Worm (Caenorhabditis elegans) whole organism, mixed stage, embryonic: ENCODE results near the gene gst-29.

Source experiments
- M03D4.4 ChIP-seq: sonication (generic microtip); optimal IDR thresholded peaks from 2 replicates; lab custom pipeline; 2017; ENCODE audit warnings: mild to moderate bottlenecking, missing genetic modification characterization, missing compliant biosample characterization
- bed-3 ChIP-seq: fragments of 200-800 bp; sonication (Bioruptor generic); optimal IDR thresholded peaks from 3 replicates; lab custom pipeline; 2018; ENCODE audit warnings: mild to moderate bottlenecking, missing genetic modification characterization, moderate library complexity, missing compliant biosample characterization
- blmp-1 ChIP-seq: fragments of 150-350 bp; optimal IDR thresholded peaks from 2 replicates; lab custom pipeline; 2014; ENCODE audit warnings: missing biosample characterization, missing genetic modification characterization
- ceh-39 ChIP-seq: fragments of 150-350 bp; optimal IDR thresholded peaks from 2 replicates; lab custom pipeline; 2014; ENCODE audit warnings: missing biosample characterization, missing genetic modification characterization
- ceh-43 ChIP-seq: fragments of 200-800 bp; sonication (Bioruptor generic); optimal IDR thresholded peaks from 2 replicates; lab custom pipeline; 2018; ENCODE audit warnings: mild to moderate bottlenecking, missing genetic modification characterization, moderate library complexity, missing compliant biosample characterization
- ceh-83 ChIP-seq: fragments of 200-800 bp; sonication (Bioruptor generic); optimal IDR thresholded peaks from 2 replicates; lab custom pipeline; 2018; ENCODE audit warnings: mild to moderate bottlenecking, missing genetic modification characterization, missing compliant biosample characterization
- ces-1 ChIP-seq: fragments of 150-350 bp; optimal IDR thresholded peaks from 2 replicates; lab custom pipeline; 2014; ENCODE audit warnings: missing biosample characterization, missing genetic modification reagents, missing genetic modification characterization
- cnd-1 ChIP-seq: fragments of 200-800 bp; sonication (Bioruptor generic); optimal IDR thresholded peaks from 2 replicates; lab custom pipeline; 2018; ENCODE audit warnings: mild to moderate bottlenecking, missing genetic modification characterization, missing compliant biosample characterization
- drap-1 ChIP-seq: fragments of 200-800 bp; sonication (Bioruptor generic); optimal IDR thresholded peaks from 3 replicates; lab custom pipeline; 2018; ENCODE audit warnings: mild to moderate bottlenecking, missing genetic modification characterization, missing compliant biosample characterization
- elt-1 ChIP-seq: sonication (generic microtip); optimal IDR thresholded peaks from 2 replicates; lab custom pipeline; 2017; ENCODE audit warnings: missing genetic modification characterization, mild to moderate bottlenecking, missing compliant biosample characterization, antibody characterized with exemption, moderate library complexity, borderline replicate concordance; ENCODE audit not compliant: insufficient read depth
- elt-3 ChIP-seq: fragments of 150-350 bp; optimal IDR thresholded peaks from 2 replicates; lab custom pipeline; 2014; ENCODE audit warnings: missing biosample characterization, missing genetic modification characterization
- ham-2 ChIP-seq: fragments of 200-800 bp; sonication (Bioruptor generic); optimal IDR thresholded peaks from 2 replicates; lab custom pipeline; 2018; ENCODE audit warnings: mild to moderate bottlenecking, missing genetic modification characterization, missing compliant biosample characterization
- hlh-1 ChIP-seq: fragments of 150-350 bp; optimal IDR thresholded peaks from 2 replicates; lab custom pipeline; 2014; ENCODE audit warnings: missing biosample characterization, missing genetic modification reagents, missing genetic modification characterization
- lin-13 ChIP-seq: fragments of 150-350 bp; optimal IDR thresholded peaks from 2 replicates; lab custom pipeline; 2014; ENCODE audit warnings: missing biosample characterization, missing genetic modification characterization
- lin-32 ChIP-seq: fragments of 200-800 bp; sonication (Bioruptor generic); optimal IDR thresholded peaks from 2 replicates; lab custom pipeline; 2018; ENCODE audit warnings: mild to moderate bottlenecking, missing genetic modification characterization, missing compliant biosample characterization
- lsy-2 ChIP-seq: fragments of 150-350 bp; optimal IDR thresholded peaks from 2 replicates; lab custom pipeline; 2014; ENCODE audit warnings: missing biosample characterization, missing genetic modification characterization
- mab-5 ChIP-seq: fragments of 150-350 bp; optimal IDR thresholded peaks from 2 replicates; lab custom pipeline; 2014; ENCODE audit warnings: missing biosample characterization, missing genetic modification characterization
- mep-1 ChIP-seq: fragments of 150-350 bp; optimal IDR thresholded peaks from 2 replicates; lab custom pipeline; 2017; ENCODE audit warnings: missing biosample characterization, missing genetic modification reagents, missing genetic modification characterization, inconsistent platforms
- mls-2 ChIP-seq: sonication (generic microtip); optimal IDR thresholded peaks from 2 replicates; lab custom pipeline; 2016; ENCODE audit warnings: mild to moderate bottlenecking, missing genetic modification characterization, moderate library complexity, missing compliant biosample characterization
- nhr-2 ChIP-seq: fragments of 150-350 bp; optimal IDR thresholded peaks from 2 replicates; lab custom pipeline; 2014; ENCODE audit warnings: missing biosample characterization, missing genetic modification characterization
- nhr-237 ChIP-seq: fragments of 150-350 bp; optimal IDR thresholded peaks from 2 replicates; lab custom pipeline; 2014; ENCODE audit warnings: missing biosample characterization, missing genetic modification characterization
- nhr-76 ChIP-seq: sonication (generic microtip); optimal IDR thresholded peaks from 2 replicates; lab custom pipeline; 2017; ENCODE audit warnings: missing biosample characterization, missing genetic modification characterization
- sem-2 ChIP-seq: fragments of 200-800 bp; sonication (Bioruptor generic); optimal IDR thresholded peaks from 2 replicates; lab custom pipeline; 2018; ENCODE audit warnings: mild to moderate bottlenecking, missing genetic modification characterization, missing compliant biosample characterization
- snpc-4 ChIP-seq: fragments of 150-350 bp; optimal IDR thresholded peaks from 2 replicates; lab custom pipeline; 2014; ENCODE audit warnings: missing biosample characterization, missing genetic modification characterization
- sptf-1 ChIP-seq: sonication (generic microtip); optimal IDR thresholded peaks from 2 replicates; lab custom pipeline; 2017; ENCODE audit warnings: mild to moderate bottlenecking, missing genetic modification characterization, moderate library complexity, missing compliant biosample characterization
- tbx-8 ChIP-seq: fragments of 200-800 bp; sonication (Bioruptor generic); optimal IDR thresholded peaks from 2 replicates; lab custom pipeline; 2018; ENCODE audit warnings: mild to moderate bottlenecking, missing genetic modification characterization, moderate library complexity, missing compliant biosample characterization
- unc-39 ChIP-seq: fragments of 150-350 bp; optimal IDR thresholded peaks from 2 replicates; lab custom pipeline; 2014; ENCODE audit warnings: missing biosample characterization, missing genetic modification characterization
- unc-62 ChIP-seq: fragments of 150-350 bp; optimal IDR thresholded peaks from 2 replicates; lab custom pipeline; 2014; ENCODE audit warnings: missing biosample characterization, missing genetic modification reagents, missing genetic modification characterization
- zip-8 ChIP-seq: fragments of 150-350 bp; optimal IDR thresholded peaks from 2 replicates; lab custom pipeline; 2014; ENCODE audit warnings: missing biosample characterization, missing genetic modification characterization
- ztf-11 ChIP-seq: fragments of 150-350 bp; optimal IDR thresholded peaks from 2 replicates; lab custom pipeline; 2014; ENCODE audit warnings: missing biosample characterization, missing genetic modification characterization

The gst-29 gene

DNA sequence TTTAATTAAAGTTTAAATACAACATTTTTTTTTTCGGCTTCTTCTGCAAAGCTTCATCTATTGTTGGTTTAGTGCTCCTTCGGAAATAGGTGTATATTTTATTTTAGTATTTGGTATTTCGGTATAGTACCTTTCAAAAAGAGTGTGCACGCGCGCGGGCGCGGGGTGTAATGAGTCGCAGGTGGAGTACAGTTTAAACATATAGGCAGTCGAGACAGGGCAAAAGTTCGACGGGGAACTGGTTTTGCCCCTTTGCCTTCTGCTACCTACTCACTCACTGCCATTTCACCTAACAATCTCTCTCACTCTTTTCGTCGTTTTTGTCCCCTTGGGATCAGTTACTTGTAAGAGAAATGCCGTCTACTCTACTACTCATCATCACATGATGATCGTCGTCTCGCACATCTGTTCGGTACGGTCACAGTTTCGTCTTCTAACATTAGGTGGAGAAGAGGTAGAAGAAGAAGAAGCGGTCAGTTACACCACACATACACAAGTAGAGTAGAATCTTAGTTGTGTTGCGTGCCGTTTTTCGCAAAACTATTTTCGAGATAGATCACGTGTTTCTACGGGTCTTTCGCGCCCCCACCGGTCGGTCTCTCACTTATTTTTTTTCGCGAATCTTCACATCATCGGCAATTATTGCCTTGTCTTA, 42.7 kb upstream of the gst-29 start:
- TF ChIP-seq M03D4.4 (tag; lab: Kevin White, UChicago) (no peak), elt-3 (tag; lab: Kevin White, UChicago) (no peak), lsy-2 (tag; lab: Kevin White, UChicago) (no peak), cnd-1 (tag; lab: Kevin White, UChicago) (no peak), unc-62 (GFP tag; lab: Kevin White, UChicago) (no peak), snpc-4 (tag; lab: Kevin White, UChicago) (no peak), hlh-1 (tag; lab: Kevin White, UChicago) (no peak), ztf-11 (tag; lab: Kevin White, UChicago) (no peak), ceh-43 (GFP tag; lab: Kevin White, UChicago) (no peak), ceh-39 (no peak), ceh-83 (GFP tag; lab: Kevin White, UChicago) (no peak), nhr-237 (tag; lab: Kevin White, UChicago) (no peak), zip-8 (no peak), elt-1 (tag; lab: Kevin White, UChicago) (no peak), blmp-1 (tag; lab: Kevin White, UChicago) (no peak), lin-32 (no peak), tbx-8 (GFP tag; lab: Kevin White, UChicago) (no peak), nhr-76 (tag; lab: Kevin White, UChicago) (no peak), unc-39 (tag; lab: Kevin White, UChicago) (no peak)

DNA sequence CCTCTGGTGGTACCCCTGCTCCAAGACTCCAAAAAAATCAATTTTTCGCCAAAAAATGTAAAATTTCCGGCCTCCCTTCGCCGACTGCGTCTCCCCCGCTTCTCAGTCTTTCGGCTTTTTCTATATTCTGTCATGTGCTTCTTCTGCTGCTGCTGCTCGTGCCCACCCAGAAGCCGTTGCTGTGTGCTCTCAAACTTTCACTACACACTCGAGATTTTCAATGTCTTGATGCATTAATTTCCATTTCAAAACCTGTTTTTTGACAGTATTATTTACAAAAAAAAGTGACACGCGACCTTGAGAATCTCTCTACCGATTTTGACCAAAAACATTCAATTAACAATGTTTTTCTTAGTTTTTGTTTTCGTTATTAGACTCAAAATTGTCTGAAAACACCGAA, 39.6 kb upstream of the gst-29 start:
- TF ChIP-seq drap-1, result no peak
- no peak for TF ChIP-seq mab-5
- no peak for TF ChIP-seq sptf-1 (tag; lab: Kevin White, UChicago)
- no peak for TF ChIP-seq M03D4.4 (tag; lab: Kevin White, UChicago)
- TF ChIP-seq lin-32, result no peak
- TF ChIP-seq zip-8, result no peak
- TF ChIP-seq mls-2 (tag; lab: Kevin White, UChicago), result no peak
- no peak for TF ChIP-seq ham-2
- TF ChIP-seq snpc-4 (tag; lab: Kevin White, UChicago), result no peak
- TF ChIP-seq elt-1 (tag; lab: Kevin White, UChicago), result no peak
- no peak for TF ChIP-seq lsy-2 (tag; lab: Kevin White, UChicago)
- TF ChIP-seq nhr-2 (tag; lab: Kevin White, UChicago), result no peak
- no peak for TF ChIP-seq blmp-1 (tag; lab: Kevin White, UChicago)
- TF ChIP-seq ces-1 (GFP tag; lab: Kevin White, UChicago), result no peak
- TF ChIP-seq hlh-1 (tag; lab: Kevin White, UChicago), result no peak
- no peak for TF ChIP-seq sem-2 (GFP tag; lab: Kevin White, UChicago)
- TF ChIP-seq nhr-237 (tag; lab: Kevin White, UChicago), result no peak

DNA sequence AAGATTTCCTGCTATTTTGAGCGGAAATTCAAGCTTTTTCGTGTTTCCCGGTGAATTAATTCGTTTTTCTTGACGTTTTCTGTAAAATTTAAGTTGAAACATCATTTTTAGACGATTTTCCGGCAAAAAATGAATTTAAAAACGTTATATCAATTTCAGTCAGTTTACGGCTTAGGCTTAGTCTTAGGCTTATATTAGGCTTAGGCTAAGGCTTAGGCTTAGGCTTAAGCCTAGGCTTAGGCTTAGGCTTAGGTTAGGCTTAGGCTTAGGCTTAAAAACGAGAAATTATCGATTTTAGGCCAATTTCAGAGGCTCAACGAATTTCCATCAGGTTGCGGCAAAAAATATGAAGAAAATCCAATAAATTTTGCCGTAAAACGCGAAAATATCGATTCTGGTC, 39.2 kb upstream of the gst-29 start:
- TF ChIP-seq mab-5, result no peak
- no peak for TF ChIP-seq lin-13 (tag; lab: Kevin White, UChicago)
- no peak for TF ChIP-seq mls-2 (tag; lab: Kevin White, UChicago)
- TF ChIP-seq lsy-2 (tag; lab: Kevin White, UChicago), result no peak

DNA sequence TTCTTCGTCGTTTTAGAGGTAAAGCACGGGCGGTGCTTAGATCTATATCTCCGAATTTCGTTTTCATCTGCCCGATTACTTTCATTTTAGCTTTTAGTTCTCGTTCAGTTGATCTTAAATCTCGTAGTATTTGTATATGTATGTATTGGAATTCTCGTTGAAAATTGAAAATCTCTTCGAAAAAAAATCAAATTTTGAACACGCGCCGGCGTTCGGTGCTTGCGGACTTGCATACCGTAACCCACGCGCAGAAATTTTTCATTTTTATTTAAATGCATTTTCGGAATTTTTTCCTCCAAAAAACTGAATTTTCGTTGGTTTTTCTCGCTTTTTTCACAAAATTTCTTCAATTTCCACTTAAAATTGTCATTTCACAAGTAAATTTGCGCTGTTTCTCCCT, 38.5 kb upstream of the gst-29 start:
- TF ChIP-seq nhr-2 (tag; lab: Kevin White, UChicago), result no peak
- TF ChIP-seq drap-1, result no peak
- TF ChIP-seq unc-39 (tag; lab: Kevin White, UChicago), result no peak
- no peak for TF ChIP-seq mab-5
- TF ChIP-seq ces-1 (GFP tag; lab: Kevin White, UChicago), result no peak
- TF ChIP-seq elt-1 (tag; lab: Kevin White, UChicago), result no peak
- no peak for TF ChIP-seq unc-62 (GFP tag; lab: Kevin White, UChicago)
- TF ChIP-seq tbx-8 (GFP tag; lab: Kevin White, UChicago), result no peak
- peak; percentile 3 for TF ChIP-seq mep-1 (tag; lab: Kevin White, UChicago)
- TF ChIP-seq cnd-1 (tag; lab: Kevin White, UChicago), result no peak
- no peak for TF ChIP-seq bed-3 (GFP tag; lab: Kevin White, UChicago)
- TF ChIP-seq lsy-2 (tag; lab: Kevin White, UChicago), result peak; percentile 93

DNA sequence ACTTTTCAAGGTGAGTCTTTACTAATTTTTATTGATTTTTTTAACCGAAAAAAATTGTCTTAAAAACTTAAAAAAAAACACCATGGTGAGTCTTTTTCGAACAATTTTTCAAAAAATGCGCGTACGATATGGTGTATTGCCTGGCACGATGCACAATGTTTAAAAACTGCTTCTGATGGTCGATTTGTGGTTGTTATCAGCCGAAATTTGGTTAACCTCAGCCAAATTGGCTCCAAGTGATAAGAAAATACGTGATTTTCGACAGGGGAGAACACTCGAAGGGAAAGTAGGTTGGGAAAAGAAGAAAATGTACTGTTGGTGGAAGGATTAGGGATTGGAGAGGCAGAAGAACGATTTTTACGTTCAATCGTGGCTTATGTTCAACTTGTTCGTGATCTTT, 37.9 kb upstream of the gst-29 start:
- no peak for TF ChIP-seq sem-2 (GFP tag; lab: Kevin White, UChicago)
